Fruit fly (Drosophila melanogaster) whole organism, embryonic: Measurements from ENCODE around the gene opa.
A peak's percentile ranks its signal among the peaks of the same experiment; 100 is the strongest.

Source experiments
- BEAF-32 ChIP-seq: fragments of 200-800 bp; sonication (Bioruptor generic); optimal IDR thresholded peaks from 3 replicates; lab custom pipeline; 2017; ENCODE audit warnings: missing biosample characterization, missing genetic modification characterization, mild to moderate bottlenecking, moderate library complexity, missing genetic modification reagents
- C15 ChIP-seq: fragments of 200-800 bp; sonication (Bioruptor generic); IDR thresholded peaks from 3 replicates; pipeline ENCODE4 v1.3.6; 2022; ENCODE audit warnings: missing biosample characterization, missing genetic modification characterization
- CG10147 ChIP-seq: fragments of 200-800 bp; sonication (Bioruptor generic); optimal IDR thresholded peaks from 2 replicates; lab custom pipeline; 2019; ENCODE audit warnings: missing biosample characterization, mild to moderate bottlenecking, missing genetic modification characterization, moderate library complexity
- CG10431 ChIP-seq: fragments of 200-800 bp; sonication (Bioruptor generic); optimal IDR thresholded peaks from 3 replicates; lab custom pipeline; 2018; ENCODE audit warnings: missing biosample characterization, mild to moderate bottlenecking, missing genetic modification characterization
- CG11504 ChIP-seq: fragments of 200-800 bp; sonication (Bioruptor generic); optimal IDR thresholded peaks from 3 replicates; lab custom pipeline; 2019; ENCODE audit warnings: missing biosample characterization, mild to moderate bottlenecking, missing genetic modification characterization, moderate library complexity
- CG12155 ChIP-seq: fragments of 200-800 bp; sonication (Bioruptor generic); optimal IDR thresholded peaks from 3 replicates; lab custom pipeline; 2016; ENCODE audit warnings: missing biosample characterization, missing genetic modification characterization
- CG12391 ChIP-seq: fragments of 200-800 bp; sonication (Bioruptor generic); optimal IDR thresholded peaks from 3 replicates; lab custom pipeline; 2018; ENCODE audit warnings: missing biosample characterization, mild to moderate bottlenecking, missing genetic modification characterization, moderate library complexity
- CG15269 ChIP-seq: fragments of 200-800 bp; sonication (Bioruptor generic); optimal IDR thresholded peaks from 2 replicates; lab custom pipeline; 2018; ENCODE audit warnings: missing biosample characterization, mild to moderate bottlenecking, missing genetic modification characterization, moderate library complexity
- CG15514 ChIP-seq: fragments of 200-800 bp; sonication (Bioruptor generic); optimal IDR thresholded peaks from 3 replicates; lab custom pipeline; 2017; ENCODE audit warnings: missing biosample characterization, missing genetic modification characterization, mild to moderate bottlenecking, moderate library complexity, missing genetic modification reagents
- CG16779 ChIP-seq: fragments of 200-800 bp; sonication (Bioruptor generic); IDR thresholded peaks from 2 replicates; pipeline ENCODE4 v1.3.6; 2022; ENCODE audit warnings: missing biosample characterization, missing genetic modification characterization
- CG1832 ChIP-seq: fragments of 200-800 bp; sonication (Bioruptor generic); optimal IDR thresholded peaks from 2 replicates; lab custom pipeline; 2017; ENCODE audit warnings: missing biosample characterization, mild to moderate bottlenecking, missing genetic modification characterization, inconsistent platforms
- CG18764 ChIP-seq: fragments of 200-800 bp; sonication (Bioruptor generic); optimal IDR thresholded peaks from 3 replicates; lab custom pipeline; 2016; ENCODE audit warnings: missing biosample characterization, missing genetic modification characterization
- CG2116 ChIP-seq: fragments of 200-800 bp; sonication (Bioruptor generic); optimal IDR thresholded peaks from 3 replicates; lab custom pipeline; 2018; ENCODE audit warnings: missing biosample characterization, mild to moderate bottlenecking, missing genetic modification characterization
- CG2199 ChIP-seq: fragments of 200-800 bp; sonication (Bioruptor generic); IDR thresholded peaks from 3 replicates; pipeline ENCODE4 v1.3.6; 2022; ENCODE audit warnings: missing biosample characterization, missing genetic modification characterization
- CG2712 ChIP-seq: fragments of 200-800 bp; optimal IDR thresholded peaks from 3 replicates; lab custom pipeline; 2019; ENCODE audit warnings: missing biosample characterization, mild to moderate bottlenecking, missing genetic modification characterization, moderate library complexity
- CG30431 ChIP-seq: fragments of 200-800 bp; sonication (Bioruptor generic); optimal IDR thresholded peaks from 2 replicates; lab custom pipeline; 2017; ENCODE audit warnings: missing biosample characterization, missing genetic modification characterization
- CG3838 ChIP-seq: fragments of 200-800 bp; sonication (Bioruptor generic); optimal IDR thresholded peaks from 3 replicates; lab custom pipeline; 2016; ENCODE audit warnings: missing biosample characterization, missing genetic modification characterization
- CG4404 ChIP-seq: fragments of 200-800 bp; sonication (Bioruptor generic); IDR thresholded peaks from 2 replicates; pipeline ENCODE4 v1.3.6; 2022; ENCODE audit warnings: missing biosample characterization, missing genetic modification characterization
- CG6254 ChIP-seq: fragments of 200-800 bp; sonication (Bioruptor generic); optimal IDR thresholded peaks from 3 replicates; lab custom pipeline; 2017; ENCODE audit warnings: mild to moderate bottlenecking, missing biosample characterization, missing genetic modification reagents, missing genetic modification characterization
- CG6854 ChIP-seq: fragments of 200-800 bp; sonication (Bioruptor generic); optimal IDR thresholded peaks from 3 replicates; lab custom pipeline; 2017; ENCODE audit warnings: missing biosample characterization, mild to moderate bottlenecking, missing genetic modification characterization
- CG8290 ChIP-seq, 3 experiments: fragments of 200-800 bp; sonication (Bioruptor generic); optimal IDR thresholded peaks; 2 replicates each; lab custom pipeline; 2016 to 2019; ENCODE audit warnings: missing biosample characterization in 3 of 3, missing genetic modification characterization in 3 of 3, mild to moderate bottlenecking in 2 of 3, moderate library complexity in 1 of 3
- CG8359 ChIP-seq: fragments of 200-800 bp; sonication (Bioruptor generic); optimal IDR thresholded peaks from 2 replicates; lab custom pipeline; 2017; ENCODE audit warnings: missing biosample characterization, mild to moderate bottlenecking, missing genetic modification characterization, borderline replicate concordance
- CG8388 ChIP-seq: fragments of 200-800 bp; sonication (Bioruptor generic); optimal IDR thresholded peaks from 2 replicates; lab custom pipeline; 2019; ENCODE audit warnings: missing biosample characterization, mild to moderate bottlenecking, missing genetic modification characterization, moderate library complexity
- CG8944 ChIP-seq: fragments of 200-800 bp; sonication (Bioruptor generic); optimal IDR thresholded peaks from 3 replicates; lab custom pipeline; 2016; ENCODE audit warnings: missing biosample characterization, missing genetic modification characterization
- Camta ChIP-seq: fragments of 200-800 bp; sonication (Bioruptor generic); optimal IDR thresholded peaks from 2 replicates; lab custom pipeline; 2016; ENCODE audit warnings: missing biosample characterization, missing genetic modification characterization
- Ets65A ChIP-seq: fragments of 200-800 bp; sonication (Bioruptor generic); peaks from one replicate; lab custom pipeline; 2016; ENCODE audit warnings: missing biosample characterization, missing genetic modification characterization
- Fer1 ChIP-seq: fragments of 200-800 bp; sonication (Bioruptor generic); optimal IDR thresholded peaks from 2 replicates; lab custom pipeline; 2017; ENCODE audit warnings: missing biosample characterization, mild to moderate bottlenecking, missing genetic modification characterization
- Hr39 ChIP-seq: fragments of >200 bp; optimal IDR thresholded peaks from 2 replicates; lab custom pipeline; 2017
- Meics ChIP-seq: fragments of 200-800 bp; sonication (Bioruptor generic); optimal IDR thresholded peaks from 2 replicates; lab custom pipeline; 2017; ENCODE audit warnings: missing biosample characterization, mild to moderate bottlenecking, missing genetic modification characterization
- Myb ChIP-seq: fragments of 200-800 bp; sonication (Bioruptor generic); optimal IDR thresholded peaks from 2 replicates; lab custom pipeline; 2016; ENCODE audit warnings: missing biosample characterization, missing genetic modification characterization
- Neu2 ChIP-seq: fragments of 200-800 bp; sonication (Bioruptor generic); optimal IDR thresholded peaks from 3 replicates; lab custom pipeline; 2016; ENCODE audit warnings: missing biosample characterization, missing genetic modification characterization, borderline replicate concordance
- Pdp1 ChIP-seq, 2 experiments: fragments of 200-800 bp; sonication (Bioruptor generic); optimal IDR thresholded peaks; 3 replicates each; lab custom pipeline; 2016; ENCODE audit warnings: missing biosample characterization in 2 of 2, missing genetic modification characterization in 2 of 2, mild to moderate bottlenecking in 1 of 2, moderate library complexity in 1 of 2
- Scr ChIP-seq: fragments of 200-800 bp; sonication (Bioruptor generic); IDR thresholded peaks from 2 replicates; pipeline ENCODE4 v1.3.6; 2022; ENCODE audit warnings: missing biosample characterization, missing genetic modification characterization; ENCODE audit not compliant: partially characterized antibody
- ash1 ChIP-seq: fragments of 200-800 bp; sonication (Bioruptor generic); optimal IDR thresholded peaks from 2 replicates; lab custom pipeline; 2018; ENCODE audit warnings: missing biosample characterization, mild to moderate bottlenecking, missing genetic modification characterization
- cg ChIP-seq: fragments of 200-800 bp; sonication (Bioruptor generic); optimal IDR thresholded peaks from 3 replicates; lab custom pipeline; 2019; ENCODE audit warnings: missing biosample characterization, mild to moderate bottlenecking, missing genetic modification characterization, moderate library complexity
- chinmo ChIP-seq: fragments of 200-800 bp; sonication (Bioruptor generic); IDR thresholded peaks from 4 replicates; pipeline ENCODE4 v1.3.6; 2022; ENCODE audit warnings: missing biosample characterization, missing genetic modification characterization; ENCODE audit not compliant: partially characterized antibody
- corto ChIP-seq: fragments of 200-800 bp; sonication (Bioruptor generic); optimal IDR thresholded peaks from 2 replicates; lab custom pipeline; 2016; ENCODE audit warnings: missing biosample characterization, mild to moderate bottlenecking, missing genetic modification characterization, moderate library complexity
- crol ChIP-seq: fragments of 200-800 bp; sonication (Bioruptor generic); IDR thresholded peaks from 2 replicates; pipeline ENCODE4 v1.3.6; 2022; ENCODE audit warnings: missing biosample characterization, missing genetic modification characterization
- dan ChIP-seq: fragments of 200-800 bp; sonication (Bioruptor generic); IDR thresholded peaks from 2 replicates; pipeline ENCODE4 v1.3.6; 2022; ENCODE audit warnings: missing biosample characterization, missing genetic modification characterization
- dmrt99B ChIP-seq: fragments of 200-800 bp; sonication (Bioruptor generic); optimal IDR thresholded peaks from 2 replicates; lab custom pipeline; 2018; ENCODE audit warnings: missing biosample characterization, mild to moderate bottlenecking, missing genetic modification characterization, moderate library complexity
- fd96Cb ChIP-seq: fragments of 200-800 bp; sonication (Bioruptor generic); optimal IDR thresholded peaks from 2 replicates; lab custom pipeline; 2018; ENCODE audit warnings: missing biosample characterization, mild to moderate bottlenecking, missing genetic modification characterization, moderate library complexity
- grau ChIP-seq: fragments of 200-800 bp; optimal IDR thresholded peaks from 3 replicates; lab custom pipeline; 2019; ENCODE audit warnings: missing biosample characterization, mild to moderate bottlenecking, missing genetic modification characterization, moderate library complexity
- mld ChIP-seq: fragments of 200-800 bp; sonication (Bioruptor generic); IDR thresholded peaks from 3 replicates; pipeline ENCODE4 v1.3.6; 2022; ENCODE audit warnings: missing biosample characterization, missing genetic modification characterization; ENCODE audit not compliant: partially characterized antibody
- pb ChIP-seq: fragments of 200-800 bp; sonication (Bioruptor generic); optimal IDR thresholded peaks from 3 replicates; lab custom pipeline; 2016; ENCODE audit warnings: missing biosample characterization, missing genetic modification characterization
- tll ChIP-seq, 2 experiments: fragments of 200-800 bp in 1 of 2; fragments of >200 bp in 1 of 2; sonication (Bioruptor generic) in 1 of 2; optimal IDR thresholded peaks; 2 replicates each; lab custom pipeline; 2017 to 2019; ENCODE audit warnings: missing biosample characterization in 2 of 2, missing genetic modification characterization in 2 of 2, mild to moderate bottlenecking in 1 of 2, moderate library complexity in 1 of 2
- trh ChIP-seq: fragments of 200-800 bp; sonication (Bioruptor generic); optimal IDR thresholded peaks from 2 replicates; lab custom pipeline; 2016; ENCODE audit warnings: missing biosample characterization, missing genetic modification characterization
- tup ChIP-seq: fragments of 200-800 bp; sonication (Bioruptor generic); optimal IDR thresholded peaks from 2 replicates; lab custom pipeline; 2016; ENCODE audit warnings: missing biosample characterization, mild to moderate bottlenecking, missing genetic modification characterization, moderate library complexity
- twi ChIP-seq: fragments of 200-800 bp; optimal IDR thresholded peaks from 2 replicates; lab custom pipeline; 2019; ENCODE audit warnings: missing biosample characterization, mild to moderate bottlenecking, missing genetic modification characterization, moderate library complexity
- vfl ChIP-seq: fragments of 200-800 bp; sonication (Bioruptor generic); optimal IDR thresholded peaks from 2 replicates; lab custom pipeline; 2016; ENCODE audit warnings: missing biosample characterization, missing genetic modification characterization
- zf30C ChIP-seq: fragments of 200-800 bp; sonication (Bioruptor generic); optimal IDR thresholded peaks from 3 replicates; lab custom pipeline; 2018; ENCODE audit warnings: missing biosample characterization, mild to moderate bottlenecking, missing genetic modification characterization

Gene opa

dm6 chr3R:4914439-4914880 lies 61.8 kb downstream of the opa start (continued):
- no peak for TF ChIP-seq CG4404 (GFP tag; lab: Robert Waterston, UW)
- TF ChIP-seq CG16779, result no peak
- TF ChIP-seq pb (GFP tag; lab: Kevin White, UChicago), result no peak
- TF ChIP-seq tll (GFP tag; optimal IDR thresholded peaks at IDR 0.05; lab: Kevin White, UChicago), result peak in 1 of 2 experiments; percentile 53
- TF ChIP-seq Scr (GFP tag; lab: Robert Waterston, UW), result no peak
- TF ChIP-seq Fer1 (GFP tag; lab: Kevin White, UChicago), result no peak
- TF ChIP-seq CG10147 (GFP tag; lab: Kevin White, UChicago), result no peak
- no peak for TF ChIP-seq ash1 (GFP tag; lab: Kevin White, UChicago)
- TF ChIP-seq fd96Cb, result no peak
- no peak for TF ChIP-seq CG15514 (GFP tag; lab: Kevin White, UChicago)
- TF ChIP-seq CG10431 (GFP tag; lab: Kevin White, UChicago), result no peak
- TF ChIP-seq Neu2 (GFP tag; lab: Kevin White, UChicago), result no peak
- no peak for TF ChIP-seq CG3838 (GFP tag; lab: Kevin White, UChicago)
- TF ChIP-seq Camta (GFP tag; lab: Kevin White, UChicago), result no peak
- no peak for TF ChIP-seq chinmo
- no peak for TF ChIP-seq CG12155 (GFP tag; lab: Kevin White, UChicago)
- TF ChIP-seq Hr39 (lab: Kevin White, UChicago), result no peak
- TF ChIP-seq vfl (GFP tag; lab: Kevin White, UChicago), result no peak
- TF ChIP-seq CG2199 (GFP tag; lab: Robert Waterston, UW), result peak; percentile 82; the same call in 1 of the 3 replicates
- TF ChIP-seq CG2116 (GFP tag; lab: Kevin White, UChicago), result no peak
- no peak for TF ChIP-seq dan (GFP tag; lab: Robert Waterston, UW)
- no peak for TF ChIP-seq C15 (GFP tag; lab: Robert Waterston, UW)
- no peak for TF ChIP-seq CG18764 (GFP tag; lab: Kevin White, UChicago)
- TF ChIP-seq CG6254, result no peak
- TF ChIP-seq CG11504 (tag; lab: Kevin White, UChicago), result no peak
- TF ChIP-seq CG8290 (GFP tag; optimal IDR thresholded peaks at IDR 0.05; lab: Kevin White, UChicago), result no peak
- TF ChIP-seq CG8290 (tag; optimal IDR thresholded peaks at IDR 0.05; lab: Kevin White, UChicago), result no peak
- TF ChIP-seq CG8944 (GFP tag; lab: Kevin White, UChicago), result no peak
- TF ChIP-seq CG8388, result no peak
- no peak for TF ChIP-seq CG8359 (GFP tag; lab: Kevin White, UChicago)
- peak; percentile 40 for TF ChIP-seq grau
- no peak for TF ChIP-seq corto (GFP tag; lab: Kevin White, UChicago)
- no peak for TF ChIP-seq BEAF-32 (GFP tag; lab: Kevin White, UChicago)
- no peak for TF ChIP-seq dmrt99B (tag; lab: Kevin White, UChicago)
- TF ChIP-seq Ets65A (GFP tag; lab: Kevin White, UChicago), result no peak
- TF ChIP-seq zf30C, result no peak
- TF ChIP-seq Myb (GFP tag; lab: Kevin White, UChicago), result no peak
- TF ChIP-seq trh, result no peak
- TF ChIP-seq CG2712 (tag; lab: Kevin White, UChicago), result no peak
- no peak for TF ChIP-seq Meics
- no peak for TF ChIP-seq CG15269
- 0 out of 3 replicates have a peak, but pooled peaks have one; percentile 15 for TF ChIP-seq mld (GFP tag; lab: Robert Waterston, UW)
- no peak for TF ChIP-seq CG12391 (tag; lab: Kevin White, UChicago)
- no peak for TF ChIP-seq tup (GFP tag; lab: Kevin White, UChicago)
- peak; percentile 90 for TF ChIP-seq twi (tag; lab: Kevin White, UChicago)
- no peak for TF ChIP-seq CG6854 (GFP tag; lab: Kevin White, UChicago)
- peak; percentile 86 for TF ChIP-seq crol (GFP tag; lab: Robert Waterston, UW)
- no peak for TF ChIP-seq CG1832 (GFP tag; lab: Kevin White, UChicago)
- no peak for TF ChIP-seq CG30431 (GFP tag; lab: Kevin White, UChicago)
- TF ChIP-seq Pdp1 (GFP tag; optimal IDR thresholded peaks at IDR 0.05; lab: Kevin White, UChicago), result no peak
- TF ChIP-seq cg (GFP tag; lab: Kevin White, UChicago), result peak; percentile 30
